Worm (Caenorhabditis elegans) whole organism, L1 larva: ENCODE data around the gene K02D10.8.

ENCODE experiments used
- C04F5.9 ChIP-seq: sonication (generic microtip); optimal IDR thresholded peaks from 2 replicates; lab custom pipeline; 2016; ENCODE audit warnings: missing genetic modification characterization, missing compliant biosample characterization
- aha-1 ChIP-seq: fragments of 150-350 bp; optimal IDR thresholded peaks from 2 replicates; lab custom pipeline; 2014; ENCODE audit warnings: missing biosample characterization, missing genetic modification characterization
- ama-1 ChIP-seq: fragments of 150-350 bp; optimal IDR thresholded peaks from 2 replicates; lab custom pipeline; 2014
- ceh-82 ChIP-seq, 3 experiments: fragments of 150-350 bp in 1 of 3; sonication (generic microtip) in 2 of 3; optimal IDR thresholded peaks; 2 replicates each; lab custom pipeline; 2014 to 2017; ENCODE audit warnings: missing biosample characterization in 3 of 3, missing genetic modification characterization in 3 of 3
- jun-1 ChIP-seq: fragments of 150-350 bp; optimal IDR thresholded peaks from 2 replicates; lab custom pipeline; 2014; ENCODE audit warnings: missing biosample characterization, missing genetic modification reagents, missing genetic modification characterization
- lin-15B ChIP-seq: fragments of 150-350 bp; sonication (generic microtip); optimal IDR thresholded peaks from 3 replicates; lab custom pipeline; 2014; ENCODE audit warnings: missing biosample characterization, missing genetic modification characterization
- lsy-2 ChIP-seq, 2 experiments: fragments of 150-350 bp; optimal IDR thresholded peaks; 2 replicates each; lab custom pipeline; 2014; ENCODE audit warnings: missing biosample characterization in 2 of 2, missing genetic modification characterization in 2 of 2
- nhr-237 ChIP-seq: fragments of 150-350 bp; optimal IDR thresholded peaks from 2 replicates; lab custom pipeline; 2014; ENCODE audit warnings: missing biosample characterization, missing genetic modification characterization
- nhr-85 ChIP-seq: sonication (generic microtip); peaks from one replicate; lab custom pipeline; 2016; ENCODE audit warnings: missing genetic modification characterization, inconsistent platforms, missing compliant biosample characterization
- nhr-90 ChIP-seq: sonication (generic microtip); optimal IDR thresholded peaks from 2 replicates; lab custom pipeline; 2016; ENCODE audit warnings: mild to moderate bottlenecking, missing genetic modification characterization, missing compliant biosample characterization; ENCODE audit not compliant: poor library complexity
- skn-1 ChIP-seq: fragments of 150-350 bp; optimal IDR thresholded peaks from 2 replicates; lab custom pipeline; 2014; ENCODE audit warnings: missing biosample characterization, missing genetic modification characterization
- unc-130 ChIP-seq: fragments of 150-350 bp; optimal IDR thresholded peaks from 2 replicates; lab custom pipeline; 2017; ENCODE audit warnings: missing biosample characterization, missing genetic modification characterization, inconsistent platforms

ce11 chrIII:8818599-8818998 lies 32.4 kb downstream of the K02D10.8 start, which contains the start of gene pat-2:
- no peak for TF ChIP-seq C04F5.9 (tag; lab: Kevin White, UChicago)
- TF ChIP-seq aha-1 (tag; lab: Kevin White, UChicago) = no peak
- TF ChIP-seq nhr-85 (tag; lab: Kevin White, UChicago) = no peak
- no peak for TF ChIP-seq unc-130 (tag; lab: Kevin White, UChicago)
- TF ChIP-seq skn-1 (tag; lab: Kevin White, UChicago) = no peak
- no peak for TF ChIP-seq lsy-2 (tag; optimal IDR thresholded peaks at IDR 0.05; lab: Kevin White, UChicago)
- no peak for TF ChIP-seq jun-1 (tag; lab: Kevin White, UChicago)
- no peak for TF ChIP-seq lin-15B
- no peak for TF ChIP-seq ama-1 (lab: Kevin White, UChicago)
- TF ChIP-seq nhr-237 (tag; lab: Kevin White, UChicago) = no peak
- TF ChIP-seq nhr-90 = no peak
- TF ChIP-seq ceh-82 (tag; optimal IDR thresholded peaks at IDR 0.05; lab: Kevin White, UChicago) = no peak
